Worm (Caenorhabditis elegans): ENCODE data around the gene coq-6.
"Not testable (repeated sequence)": the region's sequence is repeated elsewhere in the genome, so short reads cannot be mapped to it uniquely, and the experiment has no call there.

ce11 chrV:9342282-9342681 is 5.7 kb downstream of the coq-6 start:
- TF ChIP-seq ama-1 (optimal IDR thresholded peaks at IDR 0.05); nhr-85 (tag); hpl-2 (GFP tag; optimal IDR thresholded peaks at IDR 0.05); ces-1 (GFP tag; optimal IDR thresholded peaks at IDR 0.05); alr-1 (tag; optimal IDR thresholded peaks at IDR 0.05; ENCODE audit: borderline replicate concordance): not testable (repeated sequence)

Data from whole organism, L1 larva.